Worm (Caenorhabditis elegans) whole organism, dauer: Measurements from ENCODE around the gene ham-1.
"Not testable (repeated sequence)": the region's sequence is repeated elsewhere in the genome, so short reads cannot be mapped to it uniquely, and the experiment has no call there.

Source experiments
- unc-62 ChIP-seq: sonication (generic microtip); optimal IDR thresholded peaks from 2 replicates; lab custom pipeline; 2017; ENCODE audit warnings: missing biosample characterization, missing genetic modification reagents, missing genetic modification characterization

Gene ham-1

ce11 chrIV:12542011-12542410 is at the start of gene ham-1:
ham-1 (plus strand) TSS chrIV:12542183.
- no peak for TF ChIP-seq unc-62 (GFP tag; lab: Kevin White, UChicago)

ce11 chrIV:12495196-12495595 is 46.8 kb upstream of the ham-1 start, which contains the start of gene sru-20:
sru-20 (plus strand) TSS chrIV:12495496.
- TF ChIP-seq unc-62 (GFP tag; lab: Kevin White, UChicago), result no peak

ce11 chrIV:12498238-12498637 is 43.7 kb upstream of the ham-1 start, which contains the start of gene sru-19:
sru-19 (plus strand) TSS chrIV:12498538.
- TF ChIP-seq unc-62 (GFP tag; lab: Kevin White, UChicago), result no peak

- no peak for TF ChIP-seq unc-62 (GFP tag; lab: Kevin White, UChicago)
Observed at ce11 chrIV:12501956-12502355, 40.0 kb upstream of the ham-1 start, which contains the start of gene sru-18. sru-18 (plus strand) TSS chrIV:12502256.

ce11 chrIV:12505397-12505796 is 36.6 kb upstream of the ham-1 start, which contains the start of gene sru-17:
sru-17 (plus strand) TSS chrIV:12505697.
- not testable (repeated sequence) for TF ChIP-seq unc-62 (GFP tag; lab: Kevin White, UChicago)

ce11 chrIV:12520150-12520549 is 21.8 kb upstream of the ham-1 start, which contains the start of gene tsp-4:
tsp-4 (minus strand) TSS chrIV:12520250.
- no peak for TF ChIP-seq unc-62 (GFP tag; lab: Kevin White, UChicago)

- no peak for TF ChIP-seq unc-62 (GFP tag; lab: Kevin White, UChicago)
Observed at ce11 chrIV:12522521-12522920, 19.5 kb upstream of the ham-1 start, which contains the start of gene sru-13. sru-13 (minus strand) TSS chrIV:12522621.

ce11 chrIV:12525409-12525808 is 16.6 kb upstream of the ham-1 start, which contains the start of gene eak-4:
eak-4 (minus strand) TSS chrIV:12525509.
- TF ChIP-seq unc-62 (GFP tag; lab: Kevin White, UChicago), result no peak

- no peak for TF ChIP-seq unc-62 (GFP tag; lab: Kevin White, UChicago)
Observed at ce11 chrIV:12527217-12527616, 14.8 kb upstream of the ham-1 start, which contains the start of gene F53B2.8. F53B2.8 (minus strand) TSS chrIV:12527396.

ce11 chrIV:12531047-12531446 is 10.9 kb upstream of the ham-1 start, which contains the start of gene F53B2.5:
F53B2.5 (minus strand) TSS chrIV:12531147.
- TF ChIP-seq unc-62 (GFP tag; lab: Kevin White, UChicago), result no peak

ce11 chrIV:12531464-12531863 is 10.5 kb upstream of the ham-1 start:
- no peak for TF ChIP-seq unc-62 (GFP tag; lab: Kevin White, UChicago)

ce11 chrIV:12536358-12536757 is 5.6 kb upstream of the ham-1 start:
- no peak for TF ChIP-seq unc-62 (GFP tag; lab: Kevin White, UChicago)

ce11 chrIV:12537694-12538093 is 4.3 kb upstream of the ham-1 start:
- no peak for TF ChIP-seq unc-62 (GFP tag; lab: Kevin White, UChicago)

ce11 chrIV:12540242-12540641 is 1.7 kb upstream of the ham-1 start:
- no peak for TF ChIP-seq unc-62 (GFP tag; lab: Kevin White, UChicago)

ce11 chrIV:12544624-12545023 is 2.6 kb downstream of the ham-1 start:
- no peak for TF ChIP-seq unc-62 (GFP tag; lab: Kevin White, UChicago)

- no peak for TF ChIP-seq unc-62 (GFP tag; lab: Kevin White, UChicago)
Observed at ce11 chrIV:12545393-12545792, 3.4 kb downstream of the ham-1 start.

- no peak for TF ChIP-seq unc-62 (GFP tag; lab: Kevin White, UChicago)
Observed at ce11 chrIV:12545902-12546301, 3.9 kb downstream of the ham-1 start.
